Fruit fly (Drosophila melanogaster) whole organism, prepupa: Measurements from ENCODE around the gene AstCC.

Experiments used
- Blimp-1 ChIP-seq: fragments of 200-800 bp; sonication (Bioruptor generic); optimal IDR thresholded peaks from 3 replicates; lab custom pipeline; 2017; ENCODE audit warnings: missing biosample characterization, missing genetic modification characterization, mild to moderate bottlenecking, moderate library complexity, missing genetic modification reagents
- CG10631 ChIP-seq: fragments of 200-800 bp; sonication (Bioruptor generic); optimal IDR thresholded peaks from 2 replicates; lab custom pipeline; 2016; ENCODE audit warnings: missing biosample characterization, missing genetic modification characterization
- CG10669 ChIP-seq: fragments of 200-800 bp; sonication (Bioruptor generic); optimal IDR thresholded peaks from 3 replicates; lab custom pipeline; 2018; ENCODE audit warnings: missing biosample characterization, mild to moderate bottlenecking, missing genetic modification characterization, moderate library complexity
- CG11294 ChIP-seq: fragments of 200-800 bp; sonication (Bioruptor generic); IDR thresholded peaks from 2 replicates; pipeline ENCODE4 v1.3.6; 2022; ENCODE audit warnings: missing biosample characterization, missing genetic modification characterization
- CG11762 ChIP-seq: fragments of 200-800 bp; sonication (Bioruptor generic); optimal IDR thresholded peaks from 3 replicates; lab custom pipeline; 2016; ENCODE audit warnings: missing biosample characterization, missing genetic modification characterization; ENCODE audit not compliant: insufficient read depth
- CG15336 ChIP-seq: fragments of 200-800 bp; sonication (Bioruptor generic); IDR thresholded peaks from 2 replicates; pipeline ENCODE4 v1.3.6; 2022; ENCODE audit warnings: missing biosample characterization, missing genetic modification characterization
- CG1621 ChIP-seq: fragments of 200-800 bp; sonication (Bioruptor generic); optimal IDR thresholded peaks from 3 replicates; lab custom pipeline; 2018; ENCODE audit warnings: missing biosample characterization, mild to moderate bottlenecking, missing genetic modification characterization
- CG16779 ChIP-seq: fragments of 200-800 bp; sonication (Bioruptor generic); optimal IDR thresholded peaks from 3 replicates; lab custom pipeline; 2017; ENCODE audit warnings: missing biosample characterization, mild to moderate bottlenecking, missing genetic modification characterization
- CG3032 ChIP-seq: fragments of 200-800 bp; optimal IDR thresholded peaks from 2 replicates; lab custom pipeline; 2019; ENCODE audit warnings: missing biosample characterization, mild to moderate bottlenecking, missing genetic modification characterization, moderate library complexity
- CG31627 ChIP-seq: fragments of 200-800 bp; sonication (Bioruptor generic); optimal IDR thresholded peaks from 3 replicates; lab custom pipeline; 2016; ENCODE audit warnings: missing biosample characterization, missing genetic modification characterization
- CG32006 ChIP-seq: fragments of 200-800 bp; sonication (Bioruptor generic); optimal IDR thresholded peaks from 3 replicates; lab custom pipeline; 2017; ENCODE audit warnings: missing biosample characterization, mild to moderate bottlenecking, missing genetic modification characterization
- CG34406 ChIP-seq: fragments of 200-800 bp; sonication (Bioruptor generic); optimal IDR thresholded peaks from 3 replicates; lab custom pipeline; 2016; ENCODE audit warnings: missing biosample characterization, missing genetic modification characterization
- CG3919 ChIP-seq: fragments of 200-800 bp; sonication (Bioruptor generic); optimal IDR thresholded peaks from 3 replicates; lab custom pipeline; 2016; ENCODE audit warnings: missing biosample characterization, missing genetic modification characterization
- CG4318 ChIP-seq: fragments of 200-800 bp; sonication (Bioruptor generic); optimal IDR thresholded peaks from 3 replicates; lab custom pipeline; 2017; ENCODE audit warnings: missing biosample characterization, mild to moderate bottlenecking, missing genetic modification characterization
- CG6163 ChIP-seq: fragments of 200-800 bp; sonication (Bioruptor generic); IDR thresholded peaks from 3 replicates; pipeline ENCODE4 v1.3.6; 2022; ENCODE audit warnings: missing biosample characterization, missing genetic modification characterization
- CG6276 ChIP-seq: fragments of 200-800 bp; sonication (Bioruptor generic); optimal IDR thresholded peaks from 2 replicates; lab custom pipeline; 2017; ENCODE audit warnings: missing biosample characterization, mild to moderate bottlenecking, missing genetic modification characterization
- CG6808 ChIP-seq: fragments of 200-800 bp; sonication (Bioruptor generic); optimal IDR thresholded peaks from 3 replicates; lab custom pipeline; 2017; ENCODE audit warnings: missing biosample characterization, missing genetic modification characterization, mild to moderate bottlenecking, moderate library complexity, missing genetic modification reagents
- CG7368 ChIP-seq: fragments of 200-800 bp; sonication (Bioruptor generic); optimal IDR thresholded peaks from 3 replicates; lab custom pipeline; 2016; ENCODE audit warnings: missing biosample characterization, missing genetic modification characterization
- CG8119 ChIP-seq: fragments of 200-800 bp; sonication (Bioruptor generic); IDR thresholded peaks from 3 replicates; pipeline ENCODE4 v1.3.6; 2022; ENCODE audit warnings: missing biosample characterization, missing genetic modification characterization
- CG8319 ChIP-seq: fragments of 200-800 bp; sonication (Bioruptor generic); optimal IDR thresholded peaks from 3 replicates; lab custom pipeline; 2016; ENCODE audit warnings: missing biosample characterization, missing genetic modification characterization
- CG8632 ChIP-seq: fragments of 200-800 bp; sonication (Bioruptor generic); optimal IDR thresholded peaks from 3 replicates; lab custom pipeline; 2016; ENCODE audit warnings: missing biosample characterization, missing genetic modification characterization
- CG9139 ChIP-seq: fragments of 200-800 bp; sonication (Bioruptor generic); optimal IDR thresholded peaks from 3 replicates; lab custom pipeline; 2017; ENCODE audit warnings: missing biosample characterization, mild to moderate bottlenecking, missing genetic modification characterization
- Eip75B ChIP-seq: fragments of 200-800 bp; sonication (Bioruptor generic); optimal IDR thresholded peaks from 3 replicates; lab custom pipeline; 2016; ENCODE audit warnings: missing biosample characterization, missing genetic modification characterization
- Eip78C ChIP-seq: fragments of 200-800 bp; sonication (Bioruptor generic); peaks from one replicate; lab custom pipeline; 2016; ENCODE audit warnings: missing biosample characterization, missing genetic modification characterization
- Eip93F ChIP-seq: fragments of 200-800 bp; sonication (Bioruptor generic); optimal IDR thresholded peaks from 2 replicates; lab custom pipeline; 2016; ENCODE audit warnings: missing biosample characterization, mild to moderate bottlenecking, missing genetic modification characterization
- Ets21C ChIP-seq: fragments of 200-800 bp; sonication (Bioruptor generic); optimal IDR thresholded peaks from 3 replicates; lab custom pipeline; 2016; ENCODE audit warnings: missing biosample characterization, missing genetic modification characterization
- Ets96B ChIP-seq: fragments of 200-800 bp; optimal IDR thresholded peaks from 2 replicates; lab custom pipeline; 2019; ENCODE audit warnings: missing biosample characterization, mild to moderate bottlenecking, missing genetic modification characterization, moderate library complexity
- Gug ChIP-seq: fragments of 200-800 bp; sonication (Bioruptor generic); IDR thresholded peaks from 2 replicates; pipeline ENCODE4 v1.3.6; 2022; ENCODE audit warnings: missing biosample characterization, missing genetic modification characterization
- Hr38 ChIP-seq: sonication (Bioruptor generic); optimal IDR thresholded peaks from 2 replicates; lab custom pipeline; 2016; ENCODE audit warnings: missing biosample characterization, missing genetic modification characterization
- Hr39 ChIP-seq: fragments of 200-800 bp; sonication (Bioruptor generic); optimal IDR thresholded peaks from 2 replicates; lab custom pipeline; 2016; ENCODE audit warnings: missing biosample characterization, missing genetic modification characterization
- Hr4 ChIP-seq: fragments of 200-800 bp; sonication (Bioruptor generic); optimal IDR thresholded peaks from 3 replicates; lab custom pipeline; 2016; ENCODE audit warnings: missing biosample characterization, missing genetic modification characterization
- Lpt ChIP-seq: fragments of 200-800 bp; sonication (Bioruptor generic); optimal IDR thresholded peaks from 3 replicates; lab custom pipeline; 2016; ENCODE audit warnings: missing biosample characterization, missing genetic modification characterization
- Met ChIP-seq: fragments of 200-800 bp; sonication (Bioruptor generic); optimal IDR thresholded peaks from 3 replicates; lab custom pipeline; 2016; ENCODE audit warnings: missing biosample characterization, missing genetic modification characterization
- Smox ChIP-seq: fragments of 200-800 bp; sonication (Bioruptor generic); optimal IDR thresholded peaks from 3 replicates; lab custom pipeline; 2016; ENCODE audit warnings: missing biosample characterization, missing genetic modification characterization
- Sox102F ChIP-seq: fragments of 200-800 bp; sonication (Bioruptor generic); optimal IDR thresholded peaks from 2 replicates; lab custom pipeline; 2016; ENCODE audit warnings: missing biosample characterization, mild to moderate bottlenecking, missing genetic modification characterization
- Sox14 ChIP-seq: fragments of 200-800 bp; sonication (Bioruptor generic); optimal IDR thresholded peaks from 3 replicates; lab custom pipeline; 2016; ENCODE audit warnings: missing biosample characterization, missing genetic modification characterization
- dac ChIP-seq: fragments of 200-800 bp; sonication (Bioruptor generic); optimal IDR thresholded peaks from 2 replicates; lab custom pipeline; 2017; ENCODE audit warnings: missing biosample characterization, mild to moderate bottlenecking, missing genetic modification characterization
- dsx ChIP-seq: fragments of 200-800 bp; optimal IDR thresholded peaks from 3 replicates; lab custom pipeline; 2019; ENCODE audit warnings: missing biosample characterization, mild to moderate bottlenecking, missing genetic modification characterization, moderate library complexity; ENCODE audit not compliant: poor library complexity, severe bottlenecking
- eg ChIP-seq: fragments of 200-800 bp; sonication (Bioruptor generic); IDR thresholded peaks from 3 replicates; pipeline ENCODE4 v1.3.6; 2022; ENCODE audit warnings: missing biosample characterization, missing genetic modification characterization
- esn ChIP-seq: fragments of 200-800 bp; sonication (Bioruptor generic); optimal IDR thresholded peaks from 2 replicates; lab custom pipeline; 2016; ENCODE audit warnings: missing biosample characterization, mild to moderate bottlenecking, missing genetic modification characterization, moderate library complexity
- fd59A ChIP-seq: fragments of 200-800 bp; sonication (Bioruptor generic); optimal IDR thresholded peaks from 2 replicates; lab custom pipeline; 2017; ENCODE audit warnings: missing biosample characterization, mild to moderate bottlenecking, missing genetic modification characterization, missing genetic modification reagents
- fkh ChIP-seq: fragments of 200-800 bp; sonication (Bioruptor generic); optimal IDR thresholded peaks from 3 replicates; lab custom pipeline; 2017; ENCODE audit warnings: missing biosample characterization, mild to moderate bottlenecking, missing genetic modification characterization, moderate library complexity
- lz ChIP-seq: fragments of 200-800 bp; sonication (Bioruptor generic); optimal IDR thresholded peaks from 3 replicates; lab custom pipeline; 2016; ENCODE audit warnings: missing biosample characterization, missing genetic modification characterization
- net ChIP-seq: fragments of 200-800 bp; sonication (Bioruptor generic); optimal IDR thresholded peaks from 3 replicates; lab custom pipeline; 2016; ENCODE audit warnings: missing biosample characterization, missing genetic modification characterization
- pdm3 ChIP-seq: fragments of 200-800 bp; sonication (Bioruptor generic); optimal IDR thresholded peaks from 3 replicates; lab custom pipeline; 2016; ENCODE audit warnings: missing biosample characterization, missing genetic modification characterization
- salr ChIP-seq, 2 experiments: fragments of 200-800 bp; sonication (Bioruptor generic); optimal IDR thresholded peaks; 3 replicates each; lab custom pipeline; 2016 to 2018; ENCODE audit warnings: missing biosample characterization in 2 of 2, missing genetic modification characterization in 2 of 2, mild to moderate bottlenecking in 1 of 2
- spab ChIP-seq: fragments of 200-800 bp; sonication (Bioruptor generic); optimal IDR thresholded peaks from 2 replicates; lab custom pipeline; 2017; ENCODE audit warnings: missing biosample characterization, mild to moderate bottlenecking, missing genetic modification characterization, missing genetic modification reagents
- ss ChIP-seq, 2 experiments: fragments of 200-800 bp; sonication (Bioruptor generic); optimal IDR thresholded peaks; 2 replicates in 1 of 2; 3 replicates in 1 of 2; lab custom pipeline; 2017 to 2018; ENCODE audit warnings: mild to moderate bottlenecking in 2 of 2, missing biosample characterization in 2 of 2, missing genetic modification characterization in 2 of 2, moderate library complexity in 1 of 2
- svp ChIP-seq: fragments of 200-800 bp; sonication (Bioruptor generic); peaks from one replicate; lab custom pipeline; 2016; ENCODE audit warnings: missing biosample characterization, missing genetic modification characterization
- topi ChIP-seq: fragments of 200-800 bp; sonication (Bioruptor generic); optimal IDR thresholded peaks from 3 replicates; lab custom pipeline; 2016; ENCODE audit warnings: missing biosample characterization, missing genetic modification characterization
- vri ChIP-seq: fragments of 200-800 bp; sonication (Bioruptor generic); optimal IDR thresholded peaks from 3 replicates; lab custom pipeline; 2016; ENCODE audit warnings: missing biosample characterization, mild to moderate bottlenecking, missing genetic modification characterization

Gene AstCC

dm6 chr2L:11066887-11067459, 18.1 kb downstream of the AstCC start, which contains the start of gene Samuel:
Gene Samuel (minus strand): TSS chr2L:11066998.
- TF ChIP-seq esn (GFP tag; lab: Kevin White, UChicago) = peak; percentile 28
- TF ChIP-seq Met (GFP tag; lab: Kevin White, UChicago) = peak; percentile 44
- peak; percentile 68 for TF ChIP-seq CG16779
- TF ChIP-seq CG32006 (GFP tag; lab: Kevin White, UChicago) = peak; percentile 11
- TF ChIP-seq eg (GFP tag; lab: Robert Waterston, UW) = peak; percentile 73; the same call in 1 of the 3 replicates
- peak; percentile 50 for TF ChIP-seq CG11762
- TF ChIP-seq CG15336 = peak; percentile 65
- peak; percentile 5 to 44 for TF ChIP-seq salr (GFP tag; optimal IDR thresholded peaks at IDR 0.05; lab: Kevin White, UChicago)
- TF ChIP-seq CG8632 (GFP tag; lab: Kevin White, UChicago) = peak; percentile 47
- TF ChIP-seq dac = no peak
- TF ChIP-seq pdm3 (GFP tag; lab: Kevin White, UChicago) = peak; percentile 49
- peak; percentile 20 for TF ChIP-seq CG31627
- TF ChIP-seq CG3032 = peak; percentile 29
- TF ChIP-seq dsx (GFP tag; lab: Kevin White, UChicago) = peak; percentile 57
- peak; percentile 86 for TF ChIP-seq svp (GFP tag; lab: Kevin White, UChicago)
- peak; percentile 41 for TF ChIP-seq CG34406 (GFP tag; lab: Kevin White, UChicago)
- TF ChIP-seq CG11294 (GFP tag; lab: Robert Waterston, UW) = no peak
- peak; percentile 12 for TF ChIP-seq Eip75B
- TF ChIP-seq net = peak; percentile 60
- TF ChIP-seq Sox102F (GFP tag; lab: Kevin White, UChicago) = peak; percentile 64
- TF ChIP-seq Ets21C (GFP tag; lab: Kevin White, UChicago) = peak; percentile 26
- TF ChIP-seq CG8119 = peak; percentile 68; the same call in 2 of the 3 replicates
- TF ChIP-seq Lpt = peak; percentile 12
- TF ChIP-seq CG6276 (GFP tag; lab: Kevin White, UChicago) = peak; percentile 62
- peak; percentile 78 for TF ChIP-seq Eip78C (GFP tag; lab: Kevin White, UChicago)
- peak; percentile 22 for TF ChIP-seq CG1621 (tag; lab: Kevin White, UChicago)
- no peak for TF ChIP-seq CG8319 (GFP tag; lab: Kevin White, UChicago)
- no peak for TF ChIP-seq Blimp-1
- TF ChIP-seq CG10631 (GFP tag; lab: Kevin White, UChicago) = peak; percentile 20
- peak; percentile 17 for TF ChIP-seq Smox (GFP tag; lab: Kevin White, UChicago)
- no peak for TF ChIP-seq Eip93F (GFP tag; lab: Kevin White, UChicago)
- TF ChIP-seq Hr38 (GFP tag; lab: Kevin White, UChicago) = no peak
- TF ChIP-seq fkh = peak; percentile 16
- peak; percentile 39 for TF ChIP-seq lz (GFP tag; lab: Kevin White, UChicago)
- peak; percentile 34 for TF ChIP-seq spab
- TF ChIP-seq vri (GFP tag; lab: Kevin White, UChicago) = peak; percentile 74
- peak; percentile 55 for TF ChIP-seq topi (GFP tag; lab: Kevin White, UChicago)
- peak; percentile 32 for TF ChIP-seq Sox14 (GFP tag; lab: Kevin White, UChicago)
- TF ChIP-seq ss (GFP tag; optimal IDR thresholded peaks at IDR 0.05; lab: Kevin White, UChicago) = peak; percentile 59 to 67
- peak; percentile 48 for TF ChIP-seq Ets96B (tag; lab: Kevin White, UChicago)
- peak; percentile 11 for TF ChIP-seq Hr4
- TF ChIP-seq CG10669 = peak; percentile 46
- peak; percentile 59 for TF ChIP-seq CG6808 (GFP tag; lab: Kevin White, UChicago)
- TF ChIP-seq CG9139 (GFP tag; lab: Kevin White, UChicago) = peak; percentile 53
- peak; percentile 28 for TF ChIP-seq CG7368 (GFP tag; lab: Kevin White, UChicago)
- TF ChIP-seq Hr39 (GFP tag; lab: Kevin White, UChicago) = peak; percentile 19
- TF ChIP-seq CG4318 (GFP tag; lab: Kevin White, UChicago) = peak; percentile 12
- no peak for TF ChIP-seq Gug (GFP tag; lab: Robert Waterston, UW)
- peak; percentile 17 for TF ChIP-seq fd59A (GFP tag; lab: Kevin White, UChicago)
- TF ChIP-seq CG6163 (GFP tag; lab: Robert Waterston, UW) = peak; percentile 72
- TF ChIP-seq CG3919 (GFP tag; lab: Kevin White, UChicago) = peak; percentile 17
